Worm (Caenorhabditis elegans): Measurements from ENCODE around the gene csn-6.

DNA sequence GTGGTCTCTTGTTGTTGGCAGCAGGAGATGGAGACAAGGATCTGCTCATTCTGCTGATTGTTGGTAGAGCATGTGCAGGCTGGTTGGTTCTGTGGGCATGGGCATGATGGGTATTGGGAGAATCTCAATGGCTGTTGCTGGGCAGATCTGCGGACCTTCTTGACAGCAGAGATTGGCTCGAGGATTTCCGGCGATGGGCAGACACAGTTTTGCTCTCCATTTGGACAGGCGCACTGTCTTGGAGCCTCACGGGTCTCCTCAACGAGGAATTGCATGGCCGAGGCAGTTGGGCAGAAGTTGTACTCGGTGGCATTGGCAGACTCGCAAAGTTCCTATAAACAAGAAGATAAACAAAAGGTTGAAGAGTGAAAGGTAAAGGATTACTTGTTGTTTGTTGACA lies 29.9 kb downstream of the csn-6 start:
- TF ChIP-seq ceh-82 (tag; optimal IDR thresholded peaks at IDR 0.05) (no peak), R02D3.7 (tag; optimal IDR thresholded peaks at IDR 0.05) (no peak), nhr-12 (tag; optimal IDR thresholded peaks at IDR 0.05) (no peak), unc-55 (GFP tag; optimal IDR thresholded peaks at IDR 0.05) (no peak)

Data from whole organism, L2 larva.